Worm (Caenorhabditis elegans): Measurements from ENCODE around the gene C34H4.2.
A peak's percentile ranks its signal among the peaks of the same experiment; 100 is the strongest.

DNA sequence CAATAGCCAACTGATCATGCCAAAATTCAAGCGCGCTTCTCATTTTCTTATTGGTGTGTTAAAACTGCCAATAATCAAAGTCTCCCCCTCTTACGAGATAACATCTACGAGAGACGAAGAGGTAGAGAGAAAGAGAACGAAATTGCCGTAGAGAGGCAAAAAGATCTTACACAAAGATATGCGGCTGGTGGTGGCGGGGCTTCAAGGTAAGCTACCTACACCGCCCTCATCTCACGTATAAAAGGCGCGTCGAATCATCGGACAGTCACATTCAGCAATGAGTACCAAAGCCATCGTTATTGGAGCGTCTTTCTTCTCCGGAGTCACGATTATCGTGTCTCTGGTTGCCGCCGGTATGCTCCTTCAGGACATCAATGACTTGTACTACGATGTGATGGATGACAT is 5.1 kb upstream of the C34H4.2 start, which contains the start of gene col-107:
- TF ChIP-seq ztf-11 (tag; optimal IDR thresholded peaks at IDR 0.05) (no peak), snpc-4 (tag; optimal IDR thresholded peaks at IDR 0.05) (no peak), lin-39 (tag; optimal IDR thresholded peaks at IDR 0.05) (no peak), ceh-28 (tag; optimal IDR thresholded peaks at IDR 0.05) (no peak), nhr-76 (tag; optimal IDR thresholded peaks at IDR 0.05) (no peak), nhr-12 (tag; optimal IDR thresholded peaks at IDR 0.05) (no peak), pha-4 (tag; optimal IDR thresholded peaks at IDR 0.05) (no peak), ceh-82 (tag; optimal IDR thresholded peaks at IDR 0.05) (no peak), elt-1 (tag; optimal IDR thresholded peaks at IDR 0.05) (peak; percentile 84), nhr-43 (tag; optimal IDR thresholded peaks at IDR 0.05; ENCODE audit: poor library complexity, severe bottlenecking) (no peak), zag-1 (tag; optimal IDR thresholded peaks at IDR 0.05) (no peak)

Measured in whole organism, L3 larva.